Fruit fly (Drosophila melanogaster) whole organism, embryonic: ENCODE measurements around the gene Mgat4a.

Source experiments
- Aef1 ChIP-seq: fragments of 200-800 bp; sonication (Bioruptor generic); IDR thresholded peaks from 3 replicates; pipeline ENCODE4 v1.3.6; 2022; ENCODE audit warnings: missing biosample characterization, missing genetic modification characterization
- Asciz ChIP-seq: fragments of 200-800 bp; sonication (Bioruptor generic); optimal IDR thresholded peaks from 2 replicates; lab custom pipeline; 2017; ENCODE audit warnings: missing biosample characterization, mild to moderate bottlenecking, missing genetic modification characterization, missing genetic modification reagents
- Atf6 ChIP-seq: fragments of 200-800 bp; sonication (Bioruptor generic); IDR thresholded peaks from 2 replicates; pipeline ENCODE4 v1.3.6; 2022; ENCODE audit warnings: missing biosample characterization, missing genetic modification characterization
- B-H2 ChIP-seq: fragments of 200-800 bp; sonication (Bioruptor generic); optimal IDR thresholded peaks from 2 replicates; lab custom pipeline; 2018; ENCODE audit warnings: missing biosample characterization, mild to moderate bottlenecking, missing genetic modification characterization
- CG10321 ChIP-seq: fragments of 200-800 bp; sonication (Bioruptor generic); IDR thresholded peaks from 2 replicates; pipeline ENCODE4 v1.3.6; 2022; ENCODE audit warnings: missing biosample characterization, missing genetic modification characterization
- CG10462 ChIP-seq: fragments of 200-800 bp; sonication (Bioruptor generic); optimal IDR thresholded peaks from 2 replicates; lab custom pipeline; 2016; ENCODE audit warnings: missing biosample characterization, missing genetic modification characterization
- CG13287 ChIP-seq: fragments of 200-800 bp; sonication (Bioruptor generic); IDR thresholded peaks from 2 replicates; pipeline ENCODE4 v1.3.6; 2022; ENCODE audit warnings: missing biosample characterization, missing genetic modification characterization; ENCODE audit not compliant: partially characterized antibody
- CG14441 ChIP-seq: fragments of 200-800 bp; sonication (Bioruptor generic); IDR thresholded peaks from 2 replicates; pipeline ENCODE4 v1.3.6; 2022; ENCODE audit warnings: missing biosample characterization, missing genetic modification characterization
- CG2202 ChIP-seq: fragments of 200-800 bp; sonication (Bioruptor generic); optimal IDR thresholded peaks from 2 replicates; lab custom pipeline; 2018; ENCODE audit warnings: missing biosample characterization, mild to moderate bottlenecking, missing genetic modification characterization
- CG33213 ChIP-seq: fragments of 200-800 bp; sonication (Bioruptor generic); optimal IDR thresholded peaks from 3 replicates; lab custom pipeline; 2016; ENCODE audit warnings: missing biosample characterization, missing genetic modification characterization
- CG7372 ChIP-seq: fragments of 200-800 bp; sonication (Bioruptor generic); IDR thresholded peaks from 2 replicates; pipeline ENCODE4 v1.3.6; 2022; ENCODE audit warnings: missing biosample characterization, missing genetic modification characterization
- CG7786 ChIP-seq: fragments of 200-800 bp; sonication (Bioruptor generic); optimal IDR thresholded peaks from 2 replicates; lab custom pipeline; 2016; ENCODE audit warnings: missing biosample characterization, missing genetic modification characterization
- CG8359 ChIP-seq: fragments of 200-800 bp; sonication (Bioruptor generic); optimal IDR thresholded peaks from 2 replicates; lab custom pipeline; 2017; ENCODE audit warnings: missing biosample characterization, mild to moderate bottlenecking, missing genetic modification characterization, borderline replicate concordance
- Camta ChIP-seq: fragments of 200-800 bp; sonication (Bioruptor generic); optimal IDR thresholded peaks from 2 replicates; lab custom pipeline; 2016; ENCODE audit warnings: missing biosample characterization, missing genetic modification characterization
- D ChIP-seq, 2 experiments: fragments of 200-800 bp in 1 of 2; fragments of >200 bp in 1 of 2; sonication (Bioruptor generic) in 1 of 2; optimal IDR thresholded peaks; 2 replicates in 1 of 2; 3 replicates in 1 of 2; lab custom pipeline; 2017; ENCODE audit warnings: mild to moderate bottlenecking in 1 of 2, missing biosample characterization in 1 of 2, missing genetic modification characterization in 1 of 2, missing genetic modification reagents in 1 of 2
- Ets65A ChIP-seq: fragments of 200-800 bp; sonication (Bioruptor generic); peaks from one replicate; lab custom pipeline; 2016; ENCODE audit warnings: missing biosample characterization, missing genetic modification characterization
- HLHmδ ChIP-seq: fragments of 200-800 bp; sonication (Bioruptor generic); optimal IDR thresholded peaks from 2 replicates; lab custom pipeline; 2018; ENCODE audit warnings: missing biosample characterization, mild to moderate bottlenecking, missing genetic modification characterization, moderate library complexity
- Hr3 ChIP-seq: fragments of 200-800 bp; sonication (Bioruptor generic); optimal IDR thresholded peaks from 3 replicates; lab custom pipeline; 2016; ENCODE audit warnings: missing biosample characterization, missing genetic modification characterization
- Hr39 ChIP-seq: fragments of >200 bp; optimal IDR thresholded peaks from 2 replicates; lab custom pipeline; 2017
- Lpt ChIP-seq: fragments of >200 bp; optimal IDR thresholded peaks from 2 replicates; lab custom pipeline; 2018; ENCODE audit warnings: missing biosample characterization, missing genetic modification characterization
- Mad ChIP-seq: fragments of 200-800 bp; sonication (Bioruptor generic); optimal IDR thresholded peaks from 2 replicates; lab custom pipeline; 2016; ENCODE audit warnings: missing biosample characterization, missing genetic modification characterization
- Nf-YA ChIP-seq: fragments of 200-800 bp; sonication (Bioruptor generic); IDR thresholded peaks from 2 replicates; pipeline ENCODE4 v1.3.6; 2022; ENCODE audit warnings: missing biosample characterization, missing genetic modification characterization
- Scr ChIP-seq: fragments of 200-800 bp; sonication (Bioruptor generic); IDR thresholded peaks from 2 replicates; pipeline ENCODE4 v1.3.6; 2022; ENCODE audit warnings: missing biosample characterization, missing genetic modification characterization; ENCODE audit not compliant: partially characterized antibody
- Sin3A ChIP-seq: fragments of >200 bp; optimal IDR thresholded peaks from 2 replicates; lab custom pipeline; 2018
- Taf1 ChIP-seq: fragments of 200-800 bp; sonication (Bioruptor generic); IDR thresholded peaks from 2 replicates; pipeline ENCODE4 v1.3.6; 2022; ENCODE audit warnings: missing biosample characterization, missing genetic modification characterization
- Vsx1 ChIP-seq: fragments of 200-800 bp; sonication (Bioruptor generic); optimal IDR thresholded peaks from 2 replicates; lab custom pipeline; 2017; ENCODE audit warnings: missing biosample characterization, mild to moderate bottlenecking, missing genetic modification characterization, missing genetic modification reagents
- ash1 ChIP-seq: fragments of 200-800 bp; sonication (Bioruptor generic); optimal IDR thresholded peaks from 2 replicates; lab custom pipeline; 2018; ENCODE audit warnings: missing biosample characterization, mild to moderate bottlenecking, missing genetic modification characterization
- az2 ChIP-seq: fragments of 200-800 bp; sonication (Bioruptor generic); optimal IDR thresholded peaks from 3 replicates; lab custom pipeline; 2016; ENCODE audit warnings: missing biosample characterization, missing genetic modification characterization
- bab2 ChIP-seq: fragments of 200-800 bp; sonication (Bioruptor generic); optimal IDR thresholded peaks from 2 replicates; lab custom pipeline; 2016; ENCODE audit warnings: missing biosample characterization, missing genetic modification characterization
- btn ChIP-seq: fragments of 200-800 bp; sonication (Bioruptor generic); optimal IDR thresholded peaks from 2 replicates; lab custom pipeline; 2016; ENCODE audit warnings: missing biosample characterization, missing genetic modification characterization
- cad ChIP-seq: fragments of >200 bp; optimal IDR thresholded peaks from 2 replicates; lab custom pipeline; 2017; ENCODE audit warnings: missing biosample characterization, missing genetic modification characterization
- caup ChIP-seq: fragments of 200-800 bp; sonication (Bioruptor generic); optimal IDR thresholded peaks from 3 replicates; lab custom pipeline; 2017; ENCODE audit warnings: missing biosample characterization, mild to moderate bottlenecking, missing genetic modification characterization, moderate library complexity; ENCODE audit not compliant: severe bottlenecking
- chinmo ChIP-seq: fragments of 200-800 bp; sonication (Bioruptor generic); IDR thresholded peaks from 4 replicates; pipeline ENCODE4 v1.3.6; 2022; ENCODE audit warnings: missing biosample characterization, missing genetic modification characterization; ENCODE audit not compliant: partially characterized antibody
- emc ChIP-seq: fragments of 200-800 bp; sonication (Bioruptor generic); optimal IDR thresholded peaks from 2 replicates; lab custom pipeline; 2016; ENCODE audit warnings: missing biosample characterization, missing genetic modification characterization
- fd102C ChIP-seq: fragments of 200-800 bp; sonication (Bioruptor generic); optimal IDR thresholded peaks from 2 replicates; lab custom pipeline; 2018; ENCODE audit warnings: missing biosample characterization, mild to moderate bottlenecking, missing genetic modification characterization, moderate library complexity
- gfzf ChIP-seq: fragments of 200-800 bp; sonication (Bioruptor generic); optimal IDR thresholded peaks from 2 replicates; lab custom pipeline; 2016; ENCODE audit warnings: missing biosample characterization, mild to moderate bottlenecking, missing genetic modification characterization, moderate library complexity
- prd ChIP-seq, 3 experiments: fragments of >200 bp in 2 of 3; fragments of 200-800 bp in 1 of 3; sonication (Bioruptor generic) in 1 of 3; optimal IDR thresholded peaks in 2 of 3; IDR thresholded peaks in 1 of 3; 2 replicates in 2 of 3; 3 replicates in 1 of 3; pipeline versions ENCODE4 v1.3.6 to Lab custom; 2017 to 2022; ENCODE audit warnings: missing biosample characterization in 1 of 3, missing genetic modification characterization in 1 of 3
- rib ChIP-seq: fragments of 200-800 bp; sonication (Bioruptor generic); IDR thresholded peaks from 2 replicates; pipeline ENCODE4 v1.3.6; 2022; ENCODE audit warnings: missing biosample characterization, missing genetic modification characterization
- ro ChIP-seq: fragments of 200-800 bp; sonication (Bioruptor generic); IDR thresholded peaks from 2 replicates; pipeline ENCODE4 v1.3.6; 2022; ENCODE audit warnings: missing biosample characterization, missing genetic modification characterization
- sc ChIP-seq, 3 experiments: fragments of >200 bp in 2 of 3; fragments of 200-800 bp in 1 of 3; sonication (Bioruptor generic) in 1 of 3; optimal IDR thresholded peaks; 2 replicates in 2 of 3; 3 replicates in 1 of 3; lab custom pipeline; 2017; ENCODE audit warnings: mild to moderate bottlenecking in 1 of 3, missing biosample characterization in 1 of 3, missing genetic modification characterization in 1 of 3, missing genetic modification reagents in 1 of 3
- sima ChIP-seq: fragments of 200-800 bp; sonication (Bioruptor generic); optimal IDR thresholded peaks from 2 replicates; lab custom pipeline; 2016; ENCODE audit warnings: missing biosample characterization, missing genetic modification characterization
- sr ChIP-seq: fragments of 200-800 bp; sonication (Bioruptor generic); IDR thresholded peaks from 3 replicates; pipeline ENCODE4 v1.3.6; 2022; ENCODE audit warnings: missing biosample characterization, missing genetic modification characterization
- tin ChIP-seq: fragments of 200-800 bp; sonication (Bioruptor generic); optimal IDR thresholded peaks from 3 replicates; lab custom pipeline; 2016; ENCODE audit warnings: missing biosample characterization, missing genetic modification characterization
- trem ChIP-seq: fragments of 200-800 bp; optimal IDR thresholded peaks from 3 replicates; lab custom pipeline; 2019; ENCODE audit warnings: missing biosample characterization, mild to moderate bottlenecking, missing genetic modification characterization, moderate library complexity
- tup ChIP-seq: fragments of 200-800 bp; sonication (Bioruptor generic); optimal IDR thresholded peaks from 2 replicates; lab custom pipeline; 2016; ENCODE audit warnings: missing biosample characterization, mild to moderate bottlenecking, missing genetic modification characterization, moderate library complexity
- vnd ChIP-seq: fragments of 200-800 bp; sonication (Bioruptor generic); IDR thresholded peaks from 3 replicates; pipeline ENCODE4 v1.3.6; 2022; ENCODE audit warnings: missing biosample characterization, missing genetic modification characterization; ENCODE audit not compliant: partially characterized antibody
- zfh2 ChIP-seq: fragments of 200-800 bp; sonication (Bioruptor generic); optimal IDR thresholded peaks from 2 replicates; lab custom pipeline; 2016; ENCODE audit warnings: missing biosample characterization, missing genetic modification characterization

The Mgat4a gene

DNA sequence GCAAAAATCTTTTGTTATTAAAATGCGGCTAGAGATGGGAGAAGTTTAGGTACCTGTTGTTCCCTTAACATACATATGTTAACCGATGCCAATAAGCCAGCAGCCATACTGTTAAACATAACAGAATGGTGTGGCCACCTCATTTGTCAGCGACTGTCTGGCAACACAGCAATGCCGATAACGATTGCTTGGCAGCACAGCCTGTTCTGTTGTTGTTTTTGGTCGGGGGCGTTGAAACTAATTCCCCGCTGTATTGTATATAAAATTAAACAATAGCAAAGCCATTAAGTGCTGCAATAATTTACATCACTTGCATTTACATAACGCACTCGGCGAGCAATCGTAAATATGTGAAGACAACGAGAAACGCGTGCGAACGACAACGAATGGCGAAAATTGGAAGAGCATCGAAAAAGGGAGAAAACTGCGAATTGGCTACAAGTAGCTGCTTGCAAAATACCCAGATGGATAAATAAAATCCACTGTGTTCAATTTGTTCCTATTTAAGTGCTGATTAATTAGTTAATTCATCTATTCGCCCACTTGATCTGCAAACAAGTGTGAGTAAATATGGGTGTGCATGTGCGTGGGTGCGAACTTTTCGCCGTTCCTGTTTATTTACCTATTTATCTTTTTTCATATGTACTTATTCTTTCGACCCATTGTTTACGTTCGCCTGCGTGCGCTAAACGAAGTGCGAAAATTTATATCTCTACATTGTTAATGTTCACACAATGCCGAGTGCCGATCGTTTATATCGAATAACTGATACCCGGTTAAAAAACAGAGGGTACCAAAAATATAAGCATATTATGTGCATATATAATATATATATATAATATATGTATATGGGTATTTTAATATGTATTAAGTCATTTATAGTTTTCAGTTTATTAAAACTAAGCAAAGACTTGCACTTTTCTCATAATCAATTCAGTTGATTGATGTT is at the start of gene Mgat4a, which contains the start of gene Tsen34 (continued):
- TF ChIP-seq chinmo (GFP tag; lab: Robert Waterston, UW) (0 out of 4 replicates have a peak, but pooled peaks have one; percentile 65), CG10462 (no peak), CG10321 (GFP tag; lab: Robert Waterston, UW) (peak; percentile 35; the same call in 1 of the 2 replicates), vnd (GFP tag; lab: Robert Waterston, UW) (peak; percentile 17; the same call in 1 of the 3 replicates), bab2 (peak; percentile 27), trem (tag; lab: Kevin White, UChicago) (peak; percentile 58), D (optimal IDR thresholded peaks at IDR 0.05; lab: Kevin White, UChicago) (no peak), D (GFP tag; optimal IDR thresholded peaks at IDR 0.05; lab: Kevin White, UChicago) (no peak), CG13287 (GFP tag; lab: Robert Waterston, UW) (peak; percentile 68), Scr (GFP tag; lab: Robert Waterston, UW) (peak; percentile 45), CG8359 (GFP tag; lab: Kevin White, UChicago) (no peak), CG33213 (GFP tag; lab: Kevin White, UChicago) (no peak), Atf6 (GFP tag; lab: Robert Waterston, UW) (peak; percentile 73; the same call in 1 of the 2 replicates), Hr39 (no peak), Hr3 (GFP tag; lab: Kevin White, UChicago) (no peak), B-H2 (GFP tag; lab: Kevin White, UChicago) (peak; percentile 84), Aef1 (GFP tag; lab: Robert Waterston, UW) (peak; percentile 42; the same call in 2 of the 3 replicates), sr (GFP tag; lab: Robert Waterston, UW) (peak; percentile 87), zfh2 (GFP tag; lab: Kevin White, UChicago) (peak; percentile 25), prd (optimal IDR thresholded peaks at IDR 0.05; lab: Kevin White, UChicago) (no peak), prd (GFP tag; IDR thresholded peaks at IDR 0.05; lab: Robert Waterston, UW) (peak; percentile 45; the same call in 2 of the 3 replicates), CG7372 (GFP tag; lab: Robert Waterston, UW) (0 out of 2 replicates have a peak, but pooled peaks have one; percentile 15), Lpt (GFP tag; lab: Kevin White, UChicago) (no peak), caup (peak; percentile 79), CG14441 (peak; percentile 52), emc (GFP tag; lab: Kevin White, UChicago) (peak; percentile 14), sima (no peak), cad (GFP tag; lab: Kevin White, UChicago) (no peak), ash1 (GFP tag; lab: Kevin White, UChicago) (peak; percentile 59), gfzf (GFP tag; lab: Kevin White, UChicago) (peak; percentile 34), Vsx1 (GFP tag; lab: Kevin White, UChicago) (no peak), Camta (GFP tag; lab: Kevin White, UChicago) (peak; percentile 26), Nf-YA (GFP tag; lab: Robert Waterston, UW) (0 out of 2 replicates have a peak, but pooled peaks have one; percentile 38), Taf1 (GFP tag; lab: Robert Waterston, UW) (no peak; the same call in 1 of the 2 replicates), tup (GFP tag; lab: Kevin White, UChicago) (peak; percentile 48), ro (GFP tag; lab: Robert Waterston, UW) (no peak), fd102C (no peak), CG7786 (peak; percentile 41), Sin3A (lab: Kevin White, UChicago) (peak; percentile 52), CG2202 (tag; lab: Kevin White, UChicago) (no peak), sc (optimal IDR thresholded peaks at IDR 0.05; lab: Kevin White, UChicago) (no peak), sc (GFP tag; optimal IDR thresholded peaks at IDR 0.05; lab: Kevin White, UChicago) (no peak), rib (GFP tag; lab: Robert Waterston, UW) (peak; percentile 87), Asciz (GFP tag; lab: Kevin White, UChicago) (no peak), tin (no peak), Mad (GFP tag; lab: Kevin White, UChicago) (no peak), HLHmδ (GFP tag; lab: Kevin White, UChicago) (peak; percentile 34), az2 (GFP tag; lab: Kevin White, UChicago) (no peak), btn (GFP tag; lab: Kevin White, UChicago) (no peak), Ets65A (GFP tag; lab: Kevin White, UChicago) (peak; percentile 56)
